Worm (Caenorhabditis elegans): Measurements from ENCODE around the gene C50B8.4.

DNA sequence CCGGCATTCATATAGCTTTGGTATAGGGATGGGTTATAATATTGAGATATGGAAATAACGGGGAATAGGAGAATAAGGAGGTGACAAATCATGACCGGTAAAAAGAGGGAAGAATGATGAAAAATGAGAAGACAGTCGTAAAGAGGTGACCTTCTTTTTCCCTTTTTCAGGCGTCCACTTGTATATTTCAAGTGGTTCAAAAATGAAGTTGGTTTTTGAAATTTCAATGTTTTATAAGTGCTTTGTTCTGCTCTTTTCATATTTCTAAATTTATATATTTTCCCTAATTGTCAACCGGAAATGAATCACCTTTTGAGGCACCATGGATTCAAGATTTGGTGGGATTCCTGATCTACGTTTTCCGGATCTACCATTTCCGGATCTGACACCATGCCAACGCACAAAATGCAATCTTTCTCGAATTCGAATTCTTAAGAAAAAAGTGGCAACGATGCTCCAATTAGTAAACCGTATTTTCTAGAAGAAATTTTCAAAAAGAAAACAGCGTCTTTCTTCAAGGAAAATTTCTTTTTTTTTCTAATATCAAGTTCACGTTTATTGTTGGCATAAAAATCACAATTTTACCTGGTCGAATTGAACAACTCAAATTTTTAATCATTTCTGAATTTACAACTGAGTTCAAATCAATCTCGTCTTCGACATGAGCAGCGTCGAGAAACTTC, 17.8 kb downstream of the C50B8.4 start, which contains the start of the genes F53F4.2 and F53F4.18:
- TF ChIP-seq him-1 (tag; optimal IDR thresholded peaks at IDR 0.05) (no peak), W03F9.2 (tag; optimal IDR thresholded peaks at IDR 0.05) (no peak), dao-5 (tag; optimal IDR thresholded peaks at IDR 0.05) (no peak)
